Fruit fly (Drosophila melanogaster): Measurements from ENCODE around the gene Syx5.

The Syx5 gene

dm6 chr2L:16321872-16322631 lies 14.9 kb downstream of the Syx5 start:
- TF ChIP-seq Pif1B (GFP tag; optimal IDR thresholded peaks at IDR 0.05) = no peak
- no peak for TF ChIP-seq CG8159 (tag; optimal IDR thresholded peaks at IDR 0.05)
- no peak for TF ChIP-seq CG14655 (GFP tag; optimal IDR thresholded peaks at IDR 0.05)
- no peak for TF ChIP-seq gl (tag; optimal IDR thresholded peaks at IDR 0.05)

- no peak for TF ChIP-seq CG12605 (GFP tag; IDR thresholded peaks at IDR 0.05)
- no peak for TF ChIP-seq gl (tag; optimal IDR thresholded peaks at IDR 0.05)
- no peak for TF ChIP-seq Ets98B (GFP tag; IDR thresholded peaks at IDR 0.05)
- no peak for TF ChIP-seq Pif1B (GFP tag; optimal IDR thresholded peaks at IDR 0.05)
- no peak for TF ChIP-seq rn (GFP tag; IDR thresholded peaks at IDR 0.05)
- no peak for TF ChIP-seq CG13204 (GFP tag; optimal IDR thresholded peaks at IDR 0.05)
- no peak for TF ChIP-seq CG9948 (tag; optimal IDR thresholded peaks at IDR 0.05)
- no peak for TF ChIP-seq D1 (tag; optimal IDR thresholded peaks at IDR 0.05)
- no peak for TF ChIP-seq CG8301 (tag; optimal IDR thresholded peaks at IDR 0.05)
- no peak for TF ChIP-seq CG8159 (tag; optimal IDR thresholded peaks at IDR 0.05)
- no peak for TF ChIP-seq CG17806 (tag; optimal IDR thresholded peaks at IDR 0.05)
Observed at dm6 chr2L:16323544-16323943, 16.4 kb downstream of the Syx5 start.

dm6 chr2L:16324833-16325232 lies 17.7 kb downstream of the Syx5 start:
- TF ChIP-seq CG10348 (GFP tag; IDR thresholded peaks at IDR 0.05) = no peak
- no peak for TF ChIP-seq CG17806 (tag; optimal IDR thresholded peaks at IDR 0.05)
- TF ChIP-seq EcR (GFP tag; optimal IDR thresholded peaks at IDR 0.05) = peak; percentile 60
- TF ChIP-seq CG8301 (tag; optimal IDR thresholded peaks at IDR 0.05) = no peak
- TF ChIP-seq Snoo (tag; optimal IDR thresholded peaks at IDR 0.05) = peak; percentile 10
- TF ChIP-seq fd96Ca (GFP tag; IDR thresholded peaks at IDR 0.05) = peak; percentile 35; the same call in 1 of the 3 replicates
- TF ChIP-seq CG32121 (GFP tag; IDR thresholded peaks at IDR 0.05) = peak; percentile 32; the same call in 1 of the 2 replicates
- TF ChIP-seq CG14655 (GFP tag; optimal IDR thresholded peaks at IDR 0.05) = peak; percentile 13
- TF ChIP-seq CG12605 (GFP tag; IDR thresholded peaks at IDR 0.05) = peak; percentile 92
- TF ChIP-seq Ets98B (GFP tag; IDR thresholded peaks at IDR 0.05) = peak; percentile 31; the same call in 1 of the 2 replicates
- no peak for TF ChIP-seq CG34367 (tag; optimal IDR thresholded peaks at IDR 0.05)
- TF ChIP-seq Pif1B (GFP tag; optimal IDR thresholded peaks at IDR 0.05) = peak; percentile 57
- no peak for TF ChIP-seq gl (tag; optimal IDR thresholded peaks at IDR 0.05)
- peak; percentile 78 for TF ChIP-seq CG13204 (GFP tag; optimal IDR thresholded peaks at IDR 0.05)
- peak; percentile 36 for TF ChIP-seq Pif1A (GFP tag; optimal IDR thresholded peaks at IDR 0.05)
- peak; percentile 79 for TF ChIP-seq CG4496 (GFP tag; IDR thresholded peaks at IDR 0.05)
- TF ChIP-seq CG8159 (tag; optimal IDR thresholded peaks at IDR 0.05) = peak; percentile 8
- TF ChIP-seq CG15710 (tag; optimal IDR thresholded peaks at IDR 0.05) = no peak
- no peak for TF ChIP-seq CG9948 (tag; optimal IDR thresholded peaks at IDR 0.05)
- no peak for TF ChIP-seq D1 (tag; optimal IDR thresholded peaks at IDR 0.05)
- TF ChIP-seq rn (GFP tag; IDR thresholded peaks at IDR 0.05) = no peak

dm6 chr2L:16325515-16326257 lies 18.5 kb downstream of the Syx5 start, which contains the start of gene cact:
TSS of gene cact (minus strand) at chr2L:16326207.
- TF ChIP-seq CG15710 (tag; optimal IDR thresholded peaks at IDR 0.05) = peak; percentile 84
- peak; percentile 79 for TF ChIP-seq CG12605 (GFP tag; IDR thresholded peaks at IDR 0.05)
- peak; percentile 42 for TF ChIP-seq gl (tag; optimal IDR thresholded peaks at IDR 0.05)
- peak; percentile 91 for TF ChIP-seq CG4496 (GFP tag; IDR thresholded peaks at IDR 0.05)
- peak; percentile 59 for TF ChIP-seq CG10348 (GFP tag; IDR thresholded peaks at IDR 0.05)
- peak; percentile 90 for TF ChIP-seq CG32121 (GFP tag; IDR thresholded peaks at IDR 0.05)
- peak; percentile 83 for TF ChIP-seq rn (GFP tag; IDR thresholded peaks at IDR 0.05)
- TF ChIP-seq Pif1A (GFP tag; optimal IDR thresholded peaks at IDR 0.05) = peak; percentile 90
- peak; percentile 91 for TF ChIP-seq CG17806 (tag; optimal IDR thresholded peaks at IDR 0.05)
- TF ChIP-seq Snoo (tag; optimal IDR thresholded peaks at IDR 0.05) = peak; percentile 87
- TF ChIP-seq fd96Ca (GFP tag; IDR thresholded peaks at IDR 0.05) = peak; percentile 81; the same call in 2 of the 3 replicates
- peak; percentile 87 for TF ChIP-seq CG9948 (tag; optimal IDR thresholded peaks at IDR 0.05)
- TF ChIP-seq EcR (GFP tag; optimal IDR thresholded peaks at IDR 0.05) = peak; percentile 15
- peak; percentile 84 for TF ChIP-seq Pif1B (GFP tag; optimal IDR thresholded peaks at IDR 0.05)
- TF ChIP-seq CG14655 (GFP tag; optimal IDR thresholded peaks at IDR 0.05) = peak; percentile 88
- TF ChIP-seq CG34367 (tag; optimal IDR thresholded peaks at IDR 0.05) = peak; percentile 79
- no peak for TF ChIP-seq CG13204 (GFP tag; optimal IDR thresholded peaks at IDR 0.05)
- peak; percentile 92 for TF ChIP-seq Ets98B (GFP tag; IDR thresholded peaks at IDR 0.05)
- peak; percentile 90 for TF ChIP-seq CG8159 (tag; optimal IDR thresholded peaks at IDR 0.05)
- TF ChIP-seq CG8301 (tag; optimal IDR thresholded peaks at IDR 0.05) = peak; percentile 84
- TF ChIP-seq D1 (tag; optimal IDR thresholded peaks at IDR 0.05) = peak; percentile 34

dm6 chr2L:16326892-16327291 lies 19.7 kb downstream of the Syx5 start, which contains the start of gene CG4278:
TSS of gene CG4278 (plus strand) at chr2L:16327069.
- TF ChIP-seq CG4496 (GFP tag; IDR thresholded peaks at IDR 0.05) (no peak), D1 (tag; optimal IDR thresholded peaks at IDR 0.05) (peak; percentile 79)

dm6 chr2L:16329102-16329520 lies 22.0 kb downstream of the Syx5 start, which contains the start of gene mRpL4:
TSS of gene mRpL4 (minus strand) at chr2L:16329132.
- no peak for TF ChIP-seq CG34367 (tag; optimal IDR thresholded peaks at IDR 0.05)
- TF ChIP-seq D1 (tag; optimal IDR thresholded peaks at IDR 0.05) = peak; percentile 71
- TF ChIP-seq gl (tag; optimal IDR thresholded peaks at IDR 0.05) = no peak
- TF ChIP-seq CG32121 (GFP tag; IDR thresholded peaks at IDR 0.05) = peak; percentile 27; the same call in 1 of the 2 replicates
- no peak for TF ChIP-seq fd96Ca (GFP tag; IDR thresholded peaks at IDR 0.05)
- TF ChIP-seq CG15710 (tag; optimal IDR thresholded peaks at IDR 0.05) = no peak
- TF ChIP-seq Snoo (tag; optimal IDR thresholded peaks at IDR 0.05) = peak; percentile 14
- no peak for TF ChIP-seq CG8159 (tag; optimal IDR thresholded peaks at IDR 0.05)
- no peak for TF ChIP-seq EcR (GFP tag; optimal IDR thresholded peaks at IDR 0.05)
- no peak for TF ChIP-seq CG17806 (tag; optimal IDR thresholded peaks at IDR 0.05)

Measured in whole organism, pupa.